Worm (Caenorhabditis elegans): ENCODE data around the gene uev-2.

- no peak for TF ChIP-seq T07F8.4 (tag; optimal IDR thresholded peaks at IDR 0.05)
- no peak for TF ChIP-seq D2030.7 (GFP tag; IDR thresholded peaks at IDR 0.05)
- no peak for TF ChIP-seq pha-4 (tag; optimal IDR thresholded peaks at IDR 0.05)
- no peak for TF ChIP-seq dpl-1 (GFP tag; optimal IDR thresholded peaks at IDR 0.05)
- no peak for TF ChIP-seq Y95B8A.8 (GFP tag; IDR thresholded peaks at IDR 0.05)
- no peak for TF ChIP-seq lin-26 (GFP tag; IDR thresholded peaks at IDR 0.05)
- no peak for TF ChIP-seq cebp-2 (GFP tag; IDR thresholded peaks at IDR 0.05)
- no peak for TF ChIP-seq hmg-20 (GFP tag; IDR thresholded peaks at IDR 0.05)
- no peak for TF ChIP-seq ets-4 (GFP tag; optimal IDR thresholded peaks at IDR 0.05)
- TF ChIP-seq ztf-22 (GFP tag; optimal IDR thresholded peaks at IDR 0.05) = no peak
- TF ChIP-seq hrde-1 (tag; optimal IDR thresholded peaks at IDR 0.05; ENCODE audit: borderline replicate concordance) = no peak
Observed at ce11 chrIII:5623418-5623817, 40.5 kb downstream of the uev-2 start.
